Fruit fly (Drosophila melanogaster): ENCODE measurements around the gene CG4911.

Gene CG4911

DNA sequence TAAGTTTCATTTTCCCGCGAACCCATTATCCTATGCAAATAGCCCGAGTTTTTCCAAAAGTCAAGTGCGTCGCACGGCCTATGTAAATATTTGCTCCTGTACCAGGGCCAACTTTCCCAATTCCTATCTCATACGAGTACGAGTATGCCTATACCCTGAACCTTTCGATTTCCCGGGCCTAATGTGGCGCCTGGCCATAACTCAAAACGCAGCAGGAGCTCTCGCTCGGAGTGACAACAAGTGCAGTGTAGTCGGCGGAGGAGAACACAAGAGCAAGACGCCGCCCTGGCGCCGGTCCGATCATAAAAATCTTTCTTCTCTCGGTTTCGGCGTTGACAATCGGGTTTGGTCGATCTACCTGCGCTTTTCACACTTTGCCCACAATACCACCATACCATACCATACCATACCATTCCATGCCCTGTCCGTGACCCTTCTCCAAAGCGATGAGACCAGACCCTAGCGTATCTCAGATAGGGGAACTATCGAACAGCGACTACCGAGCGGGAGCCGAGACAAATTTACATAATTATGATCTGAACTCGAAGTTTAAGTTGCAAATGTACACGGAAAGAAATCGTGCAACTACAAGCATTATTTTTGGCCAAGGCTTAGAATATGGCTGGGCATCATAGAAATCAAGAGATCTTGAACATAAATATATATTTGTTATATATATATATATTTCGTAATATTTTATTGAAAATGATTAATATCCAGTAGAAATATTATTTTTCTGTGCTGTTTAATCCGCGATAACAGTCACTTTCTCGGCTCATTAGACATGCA, 30.1 kb downstream of the CG4911 start (continued):
- TF ChIP-seq CG1233 (GFP tag; optimal IDR thresholded peaks at IDR 0.05) (no peak), TFAM (GFP tag; optimal IDR thresholded peaks at IDR 0.05) (no peak), CG6689 (GFP tag; IDR thresholded peaks at IDR 0.05) (peak; percentile 60), CG4730 (GFP tag; IDR thresholded peaks at IDR 0.05) (no peak), cg (GFP tag; optimal IDR thresholded peaks at IDR 0.05) (no peak), hkb (optimal IDR thresholded peaks at IDR 0.05) (no peak), hkb (GFP tag; IDR thresholded peaks at IDR 0.05) (0 out of 2 replicates have a peak, but pooled peaks have one; percentile 27), ap (GFP tag; IDR thresholded peaks at IDR 0.05) (no peak), CG10274 (GFP tag; optimal IDR thresholded peaks at IDR 0.05) (no peak), GATAe (GFP tag; conservative IDR thresholded peaks at IDR 0.05) (no peak), gt (GFP tag; IDR thresholded peaks at IDR 0.05) (no peak), Stat92E (GFP tag; optimal IDR thresholded peaks at IDR 0.05) (no peak), insv (GFP tag; optimal IDR thresholded peaks at IDR 0.05) (no peak), CG11093 (GFP tag; IDR thresholded peaks at IDR 0.05) (no peak), Oli (tag; optimal IDR thresholded peaks at IDR 0.05) (peak; percentile 49), CG14014 (GFP tag; IDR thresholded peaks at IDR 0.05) (no peak), CG42726 (GFP tag; IDR thresholded peaks at IDR 0.05; ENCODE audit: partially characterized antibody) (no peak), HLH3B (GFP tag; IDR thresholded peaks at IDR 0.05) (peak; percentile 50; the same call in 1 of the 2 replicates), twi (tag; optimal IDR thresholded peaks at IDR 0.05) (peak; percentile 48), CG32767 (GFP tag; IDR thresholded peaks at IDR 0.05) (no peak), CG4328 (GFP tag; optimal IDR thresholded peaks at IDR 0.05) (no peak), Hr39 (optimal IDR thresholded peaks at IDR 0.05) (no peak), CG12236 (GFP tag; optimal IDR thresholded peaks at IDR 0.05) (no peak), slp2 (GFP tag; optimal IDR thresholded peaks at IDR 0.05) (no peak), fru (optimal IDR thresholded peaks at IDR 0.05) (no peak), gem (tag; optimal IDR thresholded peaks at IDR 0.05) (peak; percentile 75), CG16813 (GFP tag; IDR thresholded peaks at IDR 0.05; ENCODE audit: partially characterized antibody) (no peak), tll (GFP tag; optimal IDR thresholded peaks at IDR 0.05) (peak in 1 of 2 experiments; percentile 98), CG12299 (tag; optimal IDR thresholded peaks at IDR 0.05) (no peak), Mrtf (GFP tag; IDR thresholded peaks at IDR 0.05) (no peak), Nf-YC (tag; optimal IDR thresholded peaks at IDR 0.05) (no peak), ken (GFP tag; IDR thresholded peaks at IDR 0.05) (0 out of 3 replicates have a peak, but pooled peaks have one; percentile 38), run (tag; optimal IDR thresholded peaks at IDR 0.05) (no peak), slbo (GFP tag; IDR thresholded peaks at IDR 0.05) (no peak), PHDP (tag; optimal IDR thresholded peaks at IDR 0.05) (no peak), CG9876 (GFP tag; optimal IDR thresholded peaks at IDR 0.05) (no peak), kah (GFP tag; optimal IDR thresholded peaks at IDR 0.05) (no peak), Hr3 (GFP tag; optimal IDR thresholded peaks at IDR 0.05) (peak; percentile 21), danr (GFP tag; IDR thresholded peaks at IDR 0.05) (no peak), CG14965 (GFP tag; optimal IDR thresholded peaks at IDR 0.05; ENCODE audit: borderline replicate concordance) (no peak), CG9817 (tag; optimal IDR thresholded peaks at IDR 0.05) (no peak), z (GFP tag; IDR thresholded peaks at IDR 0.05) (no peak), amos (GFP tag; IDR thresholded peaks at IDR 0.05; ENCODE audit: partially characterized antibody) (no peak), Sry-δ (GFP tag; optimal IDR thresholded peaks at IDR 0.05) (no peak), sna (GFP tag; IDR thresholded peaks at IDR 0.05; ENCODE audit: partially characterized antibody) (no peak), sr (GFP tag; IDR thresholded peaks at IDR 0.05) (no peak), gcm (GFP tag; optimal IDR thresholded peaks at IDR 0.05) (peak; percentile 52), Dek (tag; optimal IDR thresholded peaks at IDR 0.05) (peak; percentile 6), CG31365 (tag; optimal IDR thresholded peaks at IDR 0.05) (no peak), CG2678 (tag; optimal IDR thresholded peaks at IDR 0.05) (peak; percentile 65)
